Fruit fly (Drosophila melanogaster) whole organism, pupa: ENCODE measurements around the gene Lmpt.
A peak's percentile ranks its signal among the peaks of the same experiment; 100 is the strongest.

ENCODE experiments used
- CG10348 ChIP-seq: fragments of 200-800 bp; sonication (Bioruptor generic); IDR thresholded peaks from 2 replicates; pipeline ENCODE4 v1.3.6; 2022; ENCODE audit warnings: missing biosample characterization, missing genetic modification characterization
- CG12605 ChIP-seq: fragments of 200-800 bp; sonication (Bioruptor generic); IDR thresholded peaks from 2 replicates; pipeline ENCODE4 v1.3.6; 2022; ENCODE audit warnings: missing biosample characterization, missing genetic modification characterization
- CG13204 ChIP-seq: fragments of 200-800 bp; sonication (Bioruptor generic); optimal IDR thresholded peaks from 2 replicates; lab custom pipeline; 2018; ENCODE audit warnings: missing biosample characterization, mild to moderate bottlenecking, missing genetic modification characterization, moderate library complexity
- CG14655 ChIP-seq: fragments of 200-800 bp; sonication (Bioruptor generic); optimal IDR thresholded peaks from 3 replicates; lab custom pipeline; 2017; ENCODE audit warnings: mild to moderate bottlenecking, missing biosample characterization, missing genetic modification reagents, missing genetic modification characterization
- CG15710 ChIP-seq: fragments of 200-800 bp; sonication (Bioruptor generic); optimal IDR thresholded peaks from 2 replicates; lab custom pipeline; 2018; ENCODE audit warnings: missing biosample characterization, mild to moderate bottlenecking, missing genetic modification characterization, moderate library complexity
- CG17806 ChIP-seq: fragments of 200-800 bp; sonication (Bioruptor generic); optimal IDR thresholded peaks from 2 replicates; lab custom pipeline; 2018; ENCODE audit warnings: missing biosample characterization, mild to moderate bottlenecking, missing genetic modification characterization, moderate library complexity
- CG32121 ChIP-seq: fragments of 200-800 bp; sonication (Bioruptor generic); IDR thresholded peaks from 2 replicates; pipeline ENCODE4 v1.3.6; 2022; ENCODE audit warnings: missing biosample characterization, missing genetic modification characterization
- CG34367 ChIP-seq: fragments of 200-800 bp; sonication (Bioruptor generic); optimal IDR thresholded peaks from 2 replicates; lab custom pipeline; 2018; ENCODE audit warnings: missing biosample characterization, mild to moderate bottlenecking, missing genetic modification characterization
- CG4496 ChIP-seq: fragments of 200-800 bp; sonication (Bioruptor generic); IDR thresholded peaks from 3 replicates; pipeline ENCODE4 v1.3.6; 2022; ENCODE audit warnings: missing biosample characterization, missing genetic modification characterization
- CG8159 ChIP-seq: fragments of 200-800 bp; sonication (Bioruptor generic); optimal IDR thresholded peaks from 3 replicates; lab custom pipeline; 2018; ENCODE audit warnings: missing biosample characterization, mild to moderate bottlenecking, missing genetic modification characterization, moderate library complexity
- CG8301 ChIP-seq: fragments of 200-800 bp; sonication (Bioruptor generic); optimal IDR thresholded peaks from 2 replicates; lab custom pipeline; 2018; ENCODE audit warnings: missing biosample characterization, mild to moderate bottlenecking, missing genetic modification characterization
- CG9948 ChIP-seq: fragments of 200-800 bp; sonication (Bioruptor generic); optimal IDR thresholded peaks from 2 replicates; lab custom pipeline; 2018; ENCODE audit warnings: missing biosample characterization, mild to moderate bottlenecking, missing genetic modification characterization, moderate library complexity
- D1 ChIP-seq: fragments of 200-800 bp; sonication (Bioruptor generic); optimal IDR thresholded peaks from 2 replicates; lab custom pipeline; 2018; ENCODE audit warnings: missing biosample characterization, mild to moderate bottlenecking, missing genetic modification characterization, moderate library complexity
- EcR ChIP-seq: fragments of 200-800 bp; sonication (Bioruptor generic); optimal IDR thresholded peaks from 3 replicates; lab custom pipeline; 2019; ENCODE audit warnings: missing biosample characterization, missing genetic modification characterization, mild to moderate bottlenecking, moderate library complexity, missing genetic modification reagents
- Ets98B ChIP-seq: fragments of 200-800 bp; sonication (Bioruptor generic); IDR thresholded peaks from 2 replicates; pipeline ENCODE4 v1.3.6; 2022; ENCODE audit warnings: missing biosample characterization, missing genetic modification characterization
- Pif1A ChIP-seq: fragments of 200-800 bp; sonication (Bioruptor generic); optimal IDR thresholded peaks from 3 replicates; lab custom pipeline; 2016; ENCODE audit warnings: missing biosample characterization, missing genetic modification characterization
- Pif1B ChIP-seq: fragments of 200-800 bp; sonication (Bioruptor generic); optimal IDR thresholded peaks from 3 replicates; lab custom pipeline; 2016; ENCODE audit warnings: missing biosample characterization, missing genetic modification characterization
- Snoo ChIP-seq: fragments of 200-800 bp; sonication (Bioruptor generic); optimal IDR thresholded peaks from 3 replicates; lab custom pipeline; 2017; ENCODE audit warnings: missing biosample characterization, mild to moderate bottlenecking, missing genetic modification characterization, inconsistent platforms
- fd96Ca ChIP-seq: fragments of 200-800 bp; sonication (Bioruptor generic); IDR thresholded peaks from 3 replicates; pipeline ENCODE4 v1.3.6; 2022; ENCODE audit warnings: missing biosample characterization, missing genetic modification characterization
- gl ChIP-seq: fragments of 200-800 bp; sonication (Bioruptor generic); optimal IDR thresholded peaks from 2 replicates; lab custom pipeline; 2018; ENCODE audit warnings: missing biosample characterization, mild to moderate bottlenecking, missing genetic modification characterization
- rn ChIP-seq: fragments of 200-800 bp; sonication (Bioruptor generic); IDR thresholded peaks from 2 replicates; pipeline ENCODE4 v1.3.6; 2022; ENCODE audit warnings: missing biosample characterization, missing genetic modification characterization

The Lmpt gene

DNA sequence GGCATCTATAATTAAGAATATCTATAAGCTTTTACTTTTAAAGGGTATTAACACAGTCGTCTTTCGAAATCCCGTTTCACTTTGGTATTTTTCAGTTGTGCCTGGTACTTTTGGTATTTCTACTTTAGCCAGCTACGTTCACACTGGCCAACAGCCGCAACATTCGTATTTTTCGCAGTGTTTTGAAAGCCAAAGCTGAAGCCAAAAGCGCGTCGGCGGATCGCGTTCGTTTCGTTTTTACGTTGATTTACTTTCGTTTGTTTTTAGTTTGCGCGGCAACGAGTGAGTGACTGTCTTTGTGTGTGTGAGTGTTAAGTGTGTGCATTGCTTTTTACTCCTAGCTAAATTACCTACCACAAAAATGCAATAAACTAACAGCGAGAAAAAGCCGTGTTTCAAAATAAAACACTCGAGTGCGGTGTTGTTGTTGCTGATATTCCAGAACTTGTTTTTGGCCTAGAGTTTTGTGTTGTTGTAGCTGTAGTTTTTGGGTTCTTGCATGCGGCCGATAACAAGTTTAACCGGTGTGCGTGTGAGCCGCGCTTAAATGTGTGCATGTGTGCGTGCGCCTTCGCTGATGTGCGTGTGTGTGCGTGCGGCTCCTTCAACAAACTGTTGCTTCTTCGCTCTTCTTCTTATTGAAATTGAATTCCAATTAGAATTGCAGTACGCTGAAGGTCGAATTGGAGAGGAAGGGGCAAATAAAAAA is at the start of gene Lmpt:
Lmpt (plus strand) TSS at position 173 of the 709 bp plus-strand sequence.
- TF ChIP-seq Pif1A (GFP tag; lab: Kevin White, UChicago) (no peak), CG13204 (no peak), CG10348 (GFP tag; lab: Robert Waterston, UW) (no peak), rn (GFP tag; lab: Robert Waterston, UW) (no peak), EcR (GFP tag; lab: Kevin White, UChicago) (peak; percentile 90), CG12605 (GFP tag; lab: Robert Waterston, UW) (peak; percentile 29; the same call in 1 of the 2 replicates), CG32121 (GFP tag; lab: Robert Waterston, UW) (no peak), CG4496 (GFP tag; lab: Robert Waterston, UW) (no peak), CG8301 (tag; lab: Kevin White, UChicago) (no peak), Pif1B (GFP tag; lab: Kevin White, UChicago) (no peak), Snoo (tag; lab: Kevin White, UChicago) (no peak), CG34367 (tag; lab: Kevin White, UChicago) (no peak), CG14655 (GFP tag; lab: Kevin White, UChicago) (no peak), D1 (tag; lab: Kevin White, UChicago) (peak; percentile 3)

DNA sequence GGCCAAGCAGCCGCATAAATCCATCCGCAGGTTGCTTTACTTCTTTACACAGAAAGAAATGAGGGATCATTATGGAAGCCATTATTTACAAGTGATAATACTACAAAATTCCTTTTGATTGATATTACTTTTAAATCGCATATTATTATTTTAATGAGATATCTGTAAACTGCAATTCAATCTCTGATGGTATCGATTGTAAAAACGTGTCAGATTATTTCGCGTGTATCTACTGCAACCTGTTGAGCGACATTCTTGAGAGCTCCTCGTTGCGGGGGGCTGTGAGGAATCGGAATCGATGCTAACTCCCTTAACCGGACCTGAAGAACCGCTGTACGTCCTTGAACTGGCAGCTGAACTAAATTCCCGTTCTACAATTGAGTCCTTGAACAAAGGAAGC is 47.0 kb upstream of the Lmpt start:
- TF ChIP-seq D1 (tag; lab: Kevin White, UChicago) (peak; percentile 88), CG8301 (tag; lab: Kevin White, UChicago) (peak; percentile 89), CG34367 (tag; lab: Kevin White, UChicago) (peak; percentile 96), CG15710 (tag; lab: Kevin White, UChicago) (peak; percentile 98), Ets98B (GFP tag; lab: Robert Waterston, UW) (peak; percentile 43), CG10348 (GFP tag; lab: Robert Waterston, UW) (no peak), CG13204 (peak; percentile 94), Pif1A (GFP tag; lab: Kevin White, UChicago) (peak; percentile 92), CG8159 (tag; lab: Kevin White, UChicago) (peak; percentile 96), CG4496 (GFP tag; lab: Robert Waterston, UW) (peak; percentile 81), CG9948 (tag; lab: Kevin White, UChicago) (peak; percentile 96), CG17806 (tag; lab: Kevin White, UChicago) (peak; percentile 98), CG14655 (GFP tag; lab: Kevin White, UChicago) (peak; percentile 90), EcR (GFP tag; lab: Kevin White, UChicago) (peak; percentile 97), gl (tag; lab: Kevin White, UChicago) (peak; percentile 95), rn (GFP tag; lab: Robert Waterston, UW) (no peak), CG12605 (GFP tag; lab: Robert Waterston, UW) (peak; percentile 74), Pif1B (GFP tag; lab: Kevin White, UChicago) (peak; percentile 88), fd96Ca (GFP tag; lab: Robert Waterston, UW) (peak; percentile 56; the same call in 2 of the 3 replicates), CG32121 (GFP tag; lab: Robert Waterston, UW) (0 out of 2 replicates have a peak, but pooled peaks have one; percentile 24), Snoo (tag; lab: Kevin White, UChicago) (peak; percentile 77)

DNA sequence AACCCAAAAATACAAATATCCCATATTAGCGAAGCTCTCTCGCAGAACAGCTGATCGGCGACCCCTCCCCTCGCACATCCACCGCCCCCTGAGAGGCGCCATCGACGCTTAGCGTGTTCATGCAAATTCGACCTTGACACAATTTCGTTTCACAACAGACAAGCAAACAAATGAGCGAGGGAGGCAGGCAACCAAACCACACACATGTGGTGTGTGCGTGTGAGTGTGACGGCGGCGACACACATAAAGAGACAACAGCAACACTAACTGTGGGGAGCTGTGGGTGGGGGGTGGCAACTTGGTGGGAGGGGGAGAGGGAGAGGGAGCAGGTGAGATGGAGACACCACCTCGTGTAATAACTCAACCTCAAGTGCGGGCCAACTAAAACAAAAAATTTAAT is 40.4 kb upstream of the Lmpt start:
- no peak for TF ChIP-seq CG8159 (tag; lab: Kevin White, UChicago)
- TF ChIP-seq CG4496 (GFP tag; lab: Robert Waterston, UW), result 0 out of 3 replicates have a peak, but pooled peaks have one; percentile 14
- TF ChIP-seq CG15710 (tag; lab: Kevin White, UChicago), result no peak
- TF ChIP-seq CG17806 (tag; lab: Kevin White, UChicago), result no peak
- TF ChIP-seq CG14655 (GFP tag; lab: Kevin White, UChicago), result no peak
- TF ChIP-seq CG10348 (GFP tag; lab: Robert Waterston, UW), result no peak

DNA sequence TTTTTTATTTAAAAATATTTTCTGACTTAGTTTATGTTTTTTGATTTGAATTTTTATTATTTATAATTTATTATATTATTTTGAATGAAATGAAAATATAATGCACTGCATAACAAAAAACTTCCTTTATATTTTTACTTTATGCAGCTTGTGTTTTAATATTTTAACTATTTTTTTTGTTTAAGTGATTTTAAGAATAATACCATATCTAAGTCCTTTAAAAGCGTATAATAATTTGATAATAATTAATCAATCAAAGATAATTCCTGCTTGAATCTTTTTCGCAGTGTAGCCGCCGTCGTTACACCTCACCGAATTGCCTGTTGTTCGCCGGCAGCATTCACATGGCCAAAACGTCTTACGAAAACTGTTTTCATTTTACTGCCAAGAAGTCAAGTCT is 39.9 kb upstream of the Lmpt start:
- TF ChIP-seq CG8159 (tag; lab: Kevin White, UChicago) (peak; percentile 18), CG14655 (GFP tag; lab: Kevin White, UChicago) (peak; percentile 21), CG15710 (tag; lab: Kevin White, UChicago) (peak; percentile 30), CG32121 (GFP tag; lab: Robert Waterston, UW) (no peak)

DNA sequence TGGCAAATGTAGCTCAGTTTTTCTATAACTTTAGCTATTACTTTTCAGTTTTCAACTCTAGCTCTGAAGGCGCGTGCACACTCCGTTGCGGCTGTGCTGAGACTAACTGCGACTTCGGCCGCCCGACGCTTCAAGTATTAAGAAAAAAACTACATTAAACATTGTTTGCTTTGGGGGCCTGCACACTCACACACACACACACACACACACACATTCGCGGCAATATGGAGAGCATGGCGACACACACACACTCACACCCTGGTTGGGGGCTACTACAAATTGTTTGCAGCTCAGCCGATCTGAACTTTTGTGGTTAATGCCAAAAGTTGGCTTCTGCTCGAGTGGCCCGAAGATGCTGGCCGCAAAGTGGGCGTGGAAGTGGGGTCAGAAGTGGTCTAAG is 36.1 kb upstream of the Lmpt start, which contains the start of gene CG13024:
CG13024 (minus strand) TSS at position 108 of the 400 bp plus-strand sequence.
- TF ChIP-seq CG13204, result no peak
- TF ChIP-seq EcR (GFP tag; lab: Kevin White, UChicago), result no peak
- TF ChIP-seq CG12605 (GFP tag; lab: Robert Waterston, UW), result no peak
- no peak for TF ChIP-seq CG14655 (GFP tag; lab: Kevin White, UChicago)
- no peak for TF ChIP-seq CG9948 (tag; lab: Kevin White, UChicago)
- no peak for TF ChIP-seq CG4496 (GFP tag; lab: Robert Waterston, UW)
- no peak for TF ChIP-seq D1 (tag; lab: Kevin White, UChicago)
- TF ChIP-seq Pif1B (GFP tag; lab: Kevin White, UChicago), result no peak
- no peak for TF ChIP-seq Pif1A (GFP tag; lab: Kevin White, UChicago)
- no peak for TF ChIP-seq CG15710 (tag; lab: Kevin White, UChicago)
- no peak for TF ChIP-seq Ets98B (GFP tag; lab: Robert Waterston, UW)
- no peak for TF ChIP-seq CG34367 (tag; lab: Kevin White, UChicago)
- TF ChIP-seq CG17806 (tag; lab: Kevin White, UChicago), result no peak
- no peak for TF ChIP-seq rn (GFP tag; lab: Robert Waterston, UW)
- no peak for TF ChIP-seq CG32121 (GFP tag; lab: Robert Waterston, UW)
